Worm (Caenorhabditis elegans) whole organism, late embryonic: ENCODE measurements around the gene F13B9.2.

ENCODE experiments used
- F13H6.1 ChIP-seq: sonication (generic microtip); optimal IDR thresholded peaks from 2 replicates; lab custom pipeline; 2016; ENCODE audit warnings: missing genetic modification characterization, missing compliant biosample characterization
- ets-4 ChIP-seq: sonication (generic microtip); optimal IDR thresholded peaks from 2 replicates; lab custom pipeline; 2016; ENCODE audit warnings: missing genetic modification characterization, missing compliant biosample characterization
- fkh-6 ChIP-seq: sonication (generic microtip); optimal IDR thresholded peaks from 2 replicates; lab custom pipeline; 2016; ENCODE audit warnings: missing genetic modification characterization, missing compliant biosample characterization
- hlh-30 ChIP-seq: sonication (generic microtip); optimal IDR thresholded peaks from 2 replicates; lab custom pipeline; 2017; ENCODE audit warnings: antibody characterized with exemption, missing genetic modification characterization, missing compliant biosample characterization; ENCODE audit not compliant: insufficient read depth
- madf-2 ChIP-seq: sonication (generic microtip); optimal IDR thresholded peaks from 2 replicates; lab custom pipeline; 2017; ENCODE audit warnings: missing genetic modification characterization, missing compliant biosample characterization
- nhr-11 ChIP-seq: fragments of 150-350 bp; optimal IDR thresholded peaks from 2 replicates; lab custom pipeline; 2014; ENCODE audit warnings: missing biosample characterization, missing genetic modification characterization
- sox-4 ChIP-seq: sonication (generic microtip); optimal IDR thresholded peaks from 2 replicates; lab custom pipeline; 2017; ENCODE audit warnings: mild to moderate bottlenecking, missing genetic modification characterization, inconsistent platforms, missing compliant biosample characterization
- tbx-7 ChIP-seq: sonication (generic microtip); optimal IDR thresholded peaks from 2 replicates; lab custom pipeline; 2016; ENCODE audit warnings: missing genotype, missing genetic modification characterization, missing compliant biosample characterization

DNA sequence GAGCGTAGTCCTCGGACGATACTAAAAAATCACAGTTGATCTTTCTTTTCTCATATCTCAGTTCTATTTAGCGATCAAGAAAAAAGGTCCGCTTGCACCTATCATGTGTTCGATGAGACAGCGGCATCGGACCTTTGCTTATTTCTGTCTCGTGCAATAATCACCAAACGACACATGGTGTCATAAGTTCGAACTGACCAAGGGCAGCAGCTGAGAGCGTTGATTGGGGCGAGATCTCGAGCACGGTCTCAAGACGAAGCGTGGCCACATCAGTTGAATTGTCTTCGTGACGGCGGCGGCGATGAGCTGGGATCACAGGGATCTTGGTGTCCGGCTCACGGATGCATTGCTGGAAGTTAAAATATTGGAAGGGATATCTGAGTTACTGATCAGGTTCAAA is 22.7 kb upstream of the F13B9.2 start:
- no peak for TF ChIP-seq F13H6.1 (tag; lab: Kevin White, UChicago)
- no peak for TF ChIP-seq hlh-30 (tag; lab: Kevin White, UChicago)
- TF ChIP-seq fkh-6 (tag; lab: Kevin White, UChicago) = no peak
- no peak for TF ChIP-seq ets-4 (tag; lab: Kevin White, UChicago)
- TF ChIP-seq tbx-7 = no peak
- no peak for TF ChIP-seq madf-2 (tag; lab: Kevin White, UChicago)
- TF ChIP-seq nhr-11 (tag; lab: Kevin White, UChicago) = no peak
- TF ChIP-seq sox-4 (tag; lab: Kevin White, UChicago) = no peak
